Fruit fly (Drosophila melanogaster) whole organism, embryonic: ENCODE measurements around the gene CSN5.

Source experiments
- Abd-B ChIP-seq: fragments of 200-800 bp; sonication (Bioruptor generic); optimal IDR thresholded peaks from 2 replicates; lab custom pipeline; 2018; ENCODE audit warnings: missing biosample characterization, mild to moderate bottlenecking, missing genetic modification characterization, moderate library complexity
- Asciz ChIP-seq: fragments of 200-800 bp; sonication (Bioruptor generic); optimal IDR thresholded peaks from 2 replicates; lab custom pipeline; 2017; ENCODE audit warnings: missing biosample characterization, mild to moderate bottlenecking, missing genetic modification characterization, missing genetic modification reagents
- CG10462 ChIP-seq: fragments of 200-800 bp; sonication (Bioruptor generic); optimal IDR thresholded peaks from 2 replicates; lab custom pipeline; 2016; ENCODE audit warnings: missing biosample characterization, missing genetic modification characterization
- CG10959 ChIP-seq: fragments of 200-800 bp; sonication (Bioruptor generic); IDR thresholded peaks from 2 replicates; pipeline ENCODE4 v1.3.6; 2022; ENCODE audit warnings: missing biosample characterization, missing genetic modification characterization
- CG11695 ChIP-seq: fragments of 200-800 bp; sonication (Bioruptor generic); IDR thresholded peaks from 3 replicates; pipeline ENCODE4 v1.3.6; 2022; ENCODE audit warnings: missing biosample characterization, missing genetic modification characterization
- CG12104 ChIP-seq: fragments of 200-800 bp; sonication (Bioruptor generic); optimal IDR thresholded peaks from 3 replicates; lab custom pipeline; 2016; ENCODE audit warnings: missing biosample characterization, missing genetic modification characterization
- CG12942 ChIP-seq: fragments of 200-800 bp; sonication (Bioruptor generic); optimal IDR thresholded peaks from 3 replicates; lab custom pipeline; 2016; ENCODE audit warnings: missing biosample characterization, missing genetic modification characterization
- CG14441 ChIP-seq: fragments of 200-800 bp; sonication (Bioruptor generic); IDR thresholded peaks from 2 replicates; pipeline ENCODE4 v1.3.6; 2022; ENCODE audit warnings: missing biosample characterization, missing genetic modification characterization
- CG1647 ChIP-seq: fragments of 200-800 bp; sonication (Bioruptor generic); optimal IDR thresholded peaks from 3 replicates; lab custom pipeline; 2016; ENCODE audit warnings: missing biosample characterization, missing genetic modification characterization
- CG17186 ChIP-seq: fragments of 200-800 bp; sonication (Bioruptor generic); optimal IDR thresholded peaks from 3 replicates; lab custom pipeline; 2017; ENCODE audit warnings: missing biosample characterization, missing genetic modification reagents, missing genetic modification characterization
- CG2202 ChIP-seq: fragments of 200-800 bp; sonication (Bioruptor generic); optimal IDR thresholded peaks from 2 replicates; lab custom pipeline; 2018; ENCODE audit warnings: missing biosample characterization, mild to moderate bottlenecking, missing genetic modification characterization
- CG30020 ChIP-seq: fragments of 200-800 bp; optimal IDR thresholded peaks from 2 replicates; lab custom pipeline; 2019; ENCODE audit warnings: missing biosample characterization, mild to moderate bottlenecking, missing genetic modification characterization, moderate library complexity
- CG32767 ChIP-seq: fragments of 200-800 bp; sonication (Bioruptor generic); IDR thresholded peaks from 2 replicates; pipeline ENCODE4 v1.3.6; 2022; ENCODE audit warnings: missing biosample characterization, missing genetic modification characterization
- CG3995 ChIP-seq: fragments of 200-800 bp; sonication (Bioruptor generic); optimal IDR thresholded peaks from 3 replicates; lab custom pipeline; 2016; ENCODE audit warnings: missing biosample characterization, missing genetic modification characterization
- CG4328 ChIP-seq: fragments of 200-800 bp; sonication (Bioruptor generic); optimal IDR thresholded peaks from 3 replicates; lab custom pipeline; 2017; ENCODE audit warnings: missing biosample characterization, missing genetic modification reagents, missing genetic modification characterization
- CG4424 ChIP-seq: fragments of 200-800 bp; sonication (Bioruptor generic); optimal IDR thresholded peaks from 3 replicates; lab custom pipeline; 2016; ENCODE audit warnings: missing biosample characterization, missing genetic modification characterization
- CG4820 ChIP-seq: fragments of 200-800 bp; sonication (Bioruptor generic); optimal IDR thresholded peaks from 3 replicates; lab custom pipeline; 2016; ENCODE audit warnings: missing biosample characterization, missing genetic modification characterization
- CG7987 ChIP-seq: fragments of 200-800 bp; sonication (Bioruptor generic); optimal IDR thresholded peaks from 2 replicates; lab custom pipeline; 2018; ENCODE audit warnings: missing biosample characterization, mild to moderate bottlenecking, missing genetic modification characterization, moderate library complexity
- CG8290 ChIP-seq, 3 experiments: fragments of 200-800 bp; sonication (Bioruptor generic); optimal IDR thresholded peaks; 2 replicates each; lab custom pipeline; 2016 to 2019; ENCODE audit warnings: missing biosample characterization in 3 of 3, missing genetic modification characterization in 3 of 3, mild to moderate bottlenecking in 2 of 3, moderate library complexity in 1 of 3
- CG8388 ChIP-seq: fragments of 200-800 bp; sonication (Bioruptor generic); optimal IDR thresholded peaks from 2 replicates; lab custom pipeline; 2019; ENCODE audit warnings: missing biosample characterization, mild to moderate bottlenecking, missing genetic modification characterization, moderate library complexity
- CG8944 ChIP-seq: fragments of 200-800 bp; sonication (Bioruptor generic); optimal IDR thresholded peaks from 3 replicates; lab custom pipeline; 2016; ENCODE audit warnings: missing biosample characterization, missing genetic modification characterization
- Drgx ChIP-seq: fragments of 200-800 bp; sonication (Bioruptor generic); IDR thresholded peaks from 2 replicates; pipeline ENCODE4 v1.3.6; 2022; ENCODE audit warnings: missing biosample characterization, missing genetic modification characterization
- Fer1 ChIP-seq: fragments of 200-800 bp; sonication (Bioruptor generic); optimal IDR thresholded peaks from 2 replicates; lab custom pipeline; 2017; ENCODE audit warnings: missing biosample characterization, mild to moderate bottlenecking, missing genetic modification characterization
- Hr51 ChIP-seq, 2 experiments: fragments of 200-800 bp; sonication (Bioruptor generic); optimal IDR thresholded peaks; 2 replicates in 1 of 2; 3 replicates in 1 of 2; lab custom pipeline; 2016 to 2018; ENCODE audit warnings: missing biosample characterization in 2 of 2, missing genetic modification characterization in 2 of 2, mild to moderate bottlenecking in 1 of 2, moderate library complexity in 1 of 2
- Hsf ChIP-seq: fragments of 200-800 bp; sonication (Bioruptor generic); optimal IDR thresholded peaks from 3 replicates; lab custom pipeline; 2016; ENCODE audit warnings: missing biosample characterization, missing genetic modification characterization
- Nf-YA ChIP-seq: fragments of 200-800 bp; sonication (Bioruptor generic); IDR thresholded peaks from 2 replicates; pipeline ENCODE4 v1.3.6; 2022; ENCODE audit warnings: missing biosample characterization, missing genetic modification characterization
- NfI ChIP-seq: fragments of 200-800 bp; sonication (Bioruptor generic); optimal IDR thresholded peaks from 3 replicates; lab custom pipeline; 2018; ENCODE audit warnings: missing biosample characterization, mild to moderate bottlenecking, missing genetic modification characterization, moderate library complexity
- bbx ChIP-seq: fragments of 200-800 bp; sonication (Bioruptor generic); IDR thresholded peaks from 2 replicates; pipeline ENCODE4 v1.3.6; 2022; ENCODE audit warnings: missing biosample characterization, missing genetic modification characterization; ENCODE audit not compliant: partially characterized antibody
- bigmax ChIP-seq: fragments of 200-800 bp; sonication (Bioruptor generic); optimal IDR thresholded peaks from 2 replicates; lab custom pipeline; 2018; ENCODE audit warnings: missing biosample characterization, mild to moderate bottlenecking, missing genetic modification characterization
- ci ChIP-seq: fragments of 200-800 bp; sonication (Bioruptor generic); IDR thresholded peaks from 3 replicates; pipeline ENCODE4 v1.3.6; 2022; ENCODE audit warnings: missing biosample characterization, missing genetic modification characterization
- dm ChIP-seq: fragments of 200-800 bp; sonication (Bioruptor generic); optimal IDR thresholded peaks from 3 replicates; lab custom pipeline; 2016; ENCODE audit warnings: missing biosample characterization, missing genetic modification characterization
- gcm2 ChIP-seq: fragments of 200-800 bp; sonication (Bioruptor generic); optimal IDR thresholded peaks from 2 replicates; lab custom pipeline; 2016; ENCODE audit warnings: missing biosample characterization, missing genetic modification characterization
- gem ChIP-seq: fragments of 200-800 bp; sonication (Bioruptor generic); optimal IDR thresholded peaks from 2 replicates; lab custom pipeline; 2019; ENCODE audit warnings: missing biosample characterization, mild to moderate bottlenecking, missing genetic modification characterization, moderate library complexity
- gfzf ChIP-seq: fragments of 200-800 bp; sonication (Bioruptor generic); optimal IDR thresholded peaks from 2 replicates; lab custom pipeline; 2016; ENCODE audit warnings: missing biosample characterization, mild to moderate bottlenecking, missing genetic modification characterization, moderate library complexity
- hbn ChIP-seq: fragments of 200-800 bp; sonication (Bioruptor generic); IDR thresholded peaks from 2 replicates; pipeline ENCODE4 v1.3.6; 2022; ENCODE audit warnings: missing biosample characterization, missing genetic modification characterization; ENCODE audit not compliant: partially characterized antibody
- inv ChIP-seq: fragments of 200-800 bp; sonication (Bioruptor generic); IDR thresholded peaks from 2 replicates; pipeline ENCODE4 v1.3.6; 2022; ENCODE audit warnings: missing biosample characterization, missing genetic modification characterization; ENCODE audit not compliant: partially characterized antibody
- mirr ChIP-seq: fragments of 200-800 bp; sonication (Bioruptor generic); optimal IDR thresholded peaks from 3 replicates; lab custom pipeline; 2018; ENCODE audit warnings: missing biosample characterization, mild to moderate bottlenecking, missing genetic modification characterization
- odd ChIP-seq: fragments of 200-800 bp; sonication (Bioruptor generic); optimal IDR thresholded peaks from 2 replicates; lab custom pipeline; 2017; ENCODE audit warnings: missing biosample characterization, mild to moderate bottlenecking, missing genetic modification characterization
- peb ChIP-seq: fragments of 200-800 bp; sonication (Bioruptor generic); IDR thresholded peaks from 2 replicates; pipeline ENCODE4 v1.3.6; 2022; ENCODE audit warnings: missing biosample characterization, missing genetic modification characterization
- pho ChIP-seq: fragments of 200-800 bp; sonication (Bioruptor generic); optimal IDR thresholded peaks from 2 replicates; lab custom pipeline; 2016; ENCODE audit warnings: missing biosample characterization, missing genetic modification characterization
- pros ChIP-seq: fragments of 200-800 bp; sonication (Bioruptor generic); optimal IDR thresholded peaks from 3 replicates; lab custom pipeline; 2019; ENCODE audit warnings: missing biosample characterization, mild to moderate bottlenecking, missing genetic modification characterization, moderate library complexity
- pum ChIP-seq: fragments of 200-800 bp; sonication (Bioruptor generic); optimal IDR thresholded peaks from 2 replicates; lab custom pipeline; 2016; ENCODE audit warnings: missing biosample characterization, missing genetic modification characterization
- pzg ChIP-seq: fragments of 200-800 bp; sonication (Bioruptor generic); optimal IDR thresholded peaks from 3 replicates; lab custom pipeline; 2018; ENCODE audit warnings: missing biosample characterization, mild to moderate bottlenecking, missing genetic modification characterization, moderate library complexity
- rib ChIP-seq: fragments of 200-800 bp; sonication (Bioruptor generic); IDR thresholded peaks from 2 replicates; pipeline ENCODE4 v1.3.6; 2022; ENCODE audit warnings: missing biosample characterization, missing genetic modification characterization
- sd ChIP-seq: fragments of 200-800 bp; sonication (Bioruptor generic); optimal IDR thresholded peaks from 3 replicates; lab custom pipeline; 2018; ENCODE audit warnings: missing biosample characterization, mild to moderate bottlenecking, missing genetic modification characterization, moderate library complexity
- shn ChIP-seq: fragments of 200-800 bp; sonication (Bioruptor generic); optimal IDR thresholded peaks from 3 replicates; lab custom pipeline; 2016; ENCODE audit warnings: missing biosample characterization, missing genetic modification characterization
- ssp ChIP-seq: fragments of 200-800 bp; sonication (Bioruptor generic); IDR thresholded peaks from 2 replicates; pipeline ENCODE4 v1.3.6; 2022; ENCODE audit warnings: missing biosample characterization, missing genetic modification characterization
- sug ChIP-seq: fragments of 200-800 bp; optimal IDR thresholded peaks from 2 replicates; lab custom pipeline; 2019; ENCODE audit warnings: missing biosample characterization, mild to moderate bottlenecking, missing genetic modification characterization, moderate library complexity
- vvl ChIP-seq: fragments of 200-800 bp; sonication (Bioruptor generic); IDR thresholded peaks from 2 replicates; pipeline ENCODE4 v1.3.6; 2022; ENCODE audit warnings: missing biosample characterization, missing genetic modification characterization

CSN5 gene

dm6 chr3R:16469501-16470263, at the start of gene CSN5, which contains the start of gene CG42232 (continued):
- TF ChIP-seq CG11695 (GFP tag; lab: Robert Waterston, UW) (no peak), pros (GFP tag; lab: Kevin White, UChicago) (no peak), gem (tag; lab: Kevin White, UChicago) (peak; percentile 81), gfzf (GFP tag; lab: Kevin White, UChicago) (peak; percentile 17), Hsf (GFP tag; lab: Kevin White, UChicago) (peak; percentile 66), ci (peak; percentile 50; the same call in 2 of the 3 replicates), Fer1 (GFP tag; lab: Kevin White, UChicago) (no peak), inv (GFP tag; lab: Robert Waterston, UW) (no peak), pho (GFP tag; lab: Kevin White, UChicago) (peak; percentile 55), sug (no peak), CG4328 (GFP tag; lab: Kevin White, UChicago) (peak; percentile 27), odd (GFP tag; lab: Kevin White, UChicago) (no peak), CG10959 (no peak), pum (GFP tag; lab: Kevin White, UChicago) (peak; percentile 52), sd (no peak), CG4424 (GFP tag; lab: Kevin White, UChicago) (peak; percentile 75), bbx (GFP tag; lab: Robert Waterston, UW) (peak; percentile 27; the same call in 1 of the 2 replicates), CG2202 (tag; lab: Kevin White, UChicago) (no peak), CG3995 (GFP tag; lab: Kevin White, UChicago) (peak; percentile 45), NfI (no peak), pzg (GFP tag; lab: Kevin White, UChicago) (peak; percentile 50), hbn (GFP tag; lab: Robert Waterston, UW) (peak; percentile 36; the same call in 1 of the 2 replicates), shn (GFP tag; lab: Kevin White, UChicago) (peak; percentile 12), CG12104 (GFP tag; lab: Kevin White, UChicago) (peak; percentile 63), CG1647 (GFP tag; lab: Kevin White, UChicago) (peak; percentile 46), CG7987 (GFP tag; lab: Kevin White, UChicago) (no peak), CG30020 (tag; lab: Kevin White, UChicago) (peak; percentile 37), gcm2 (GFP tag; lab: Kevin White, UChicago) (no peak), CG4820 (GFP tag; lab: Kevin White, UChicago) (peak; percentile 54), Hr51 (GFP tag; optimal IDR thresholded peaks at IDR 0.05; lab: Kevin White, UChicago) (peak in 1 of 2 experiments; percentile 36), CG32767 (GFP tag; lab: Robert Waterston, UW) (peak; percentile 36; the same call in 1 of the 2 replicates), CG14441 (GFP tag; lab: Robert Waterston, UW) (peak; percentile 39; the same call in 1 of the 2 replicates), mirr (GFP tag; lab: Kevin White, UChicago) (no peak), CG8944 (GFP tag; lab: Kevin White, UChicago) (peak; percentile 29), CG8290 (GFP tag; optimal IDR thresholded peaks at IDR 0.05; lab: Kevin White, UChicago) (no peak), CG8290 (tag; optimal IDR thresholded peaks at IDR 0.05; lab: Kevin White, UChicago) (no peak), CG17186 (GFP tag; lab: Kevin White, UChicago) (peak; percentile 58), rib (GFP tag; lab: Robert Waterston, UW) (0 out of 2 replicates have a peak, but pooled peaks have one; percentile 30), dm (peak; percentile 28), Asciz (GFP tag; lab: Kevin White, UChicago) (peak; percentile 39), Nf-YA (GFP tag; lab: Robert Waterston, UW) (no peak), Drgx (no peak), CG12942 (GFP tag; lab: Kevin White, UChicago) (peak; percentile 21), ssp (GFP tag; lab: Robert Waterston, UW) (no peak), Abd-B (GFP tag; lab: Kevin White, UChicago) (no peak), bigmax (GFP tag; lab: Kevin White, UChicago) (no peak), CG10462 (GFP tag; lab: Kevin White, UChicago) (peak; percentile 45), peb (no peak), vvl (GFP tag; lab: Robert Waterston, UW) (peak; percentile 71), CG8388 (GFP tag; lab: Kevin White, UChicago) (no peak)
